Worm (Caenorhabditis elegans) whole organism, late embryonic: ENCODE results near the gene sto-2.

Source experiments
- lin-11 ChIP-seq: fragments of 200-800 bp; sonication (Bioruptor generic); optimal IDR thresholded peaks from 2 replicates; lab custom pipeline; 2018; ENCODE audit warnings: mild to moderate bottlenecking, missing genetic modification characterization, missing compliant biosample characterization
- npax-4 ChIP-seq: sonication (generic microtip); optimal IDR thresholded peaks from 2 replicates; lab custom pipeline; 2016; ENCODE audit warnings: missing genetic modification characterization, missing compliant biosample characterization
- pros-1 ChIP-seq: fragments of 150-350 bp; optimal IDR thresholded peaks from 2 replicates; lab custom pipeline; 2014; ENCODE audit warnings: missing biosample characterization, missing genetic modification reagents, missing genetic modification characterization
- unc-3 ChIP-seq, 2 experiments: fragments of 200-800 bp in 1 of 2; sonication (Bioruptor generic) in 1 of 2; sonication (generic microtip) in 1 of 2; conservative IDR thresholded peaks in 1 of 2; optimal IDR thresholded peaks in 1 of 2; 2 replicates each; pipeline versions ENCODE4 v1.3.6 to Lab custom; 2016 to 2022; ENCODE audit warnings: missing compliant biosample characterization in 2 of 2, missing genetic modification characterization in 2 of 2, missing genetic modification reagents in 1 of 2

The sto-2 gene

ce11 chrX:5260389-5260788 lies 62.8 kb downstream of the sto-2 start:
- TF ChIP-seq unc-3 (GFP tag; conservative IDR thresholded peaks at IDR 0.05; lab: Robert Waterston, UW) (no peak), unc-3 (tag; optimal IDR thresholded peaks at IDR 0.05; lab: Kevin White, UChicago) (no peak), npax-4 (tag; lab: Kevin White, UChicago) (no peak), lin-11 (tag; lab: Kevin White, UChicago) (no peak), pros-1 (no peak)
